Worm (Caenorhabditis elegans) whole organism, mixed stage, embryonic: ENCODE results near the gene C34F11.8.

Experiments
- ceh-83 ChIP-seq: fragments of 200-800 bp; sonication (Bioruptor generic); optimal IDR thresholded peaks from 2 replicates; lab custom pipeline; 2018; ENCODE audit warnings: mild to moderate bottlenecking, missing genetic modification characterization, missing compliant biosample characterization
- ces-1 ChIP-seq: fragments of 150-350 bp; optimal IDR thresholded peaks from 2 replicates; lab custom pipeline; 2014; ENCODE audit warnings: missing biosample characterization, missing genetic modification reagents, missing genetic modification characterization
- hlh-1 ChIP-seq: fragments of 150-350 bp; optimal IDR thresholded peaks from 2 replicates; lab custom pipeline; 2014; ENCODE audit warnings: missing biosample characterization, missing genetic modification reagents, missing genetic modification characterization
- lsy-2 ChIP-seq: fragments of 150-350 bp; optimal IDR thresholded peaks from 2 replicates; lab custom pipeline; 2014; ENCODE audit warnings: missing biosample characterization, missing genetic modification characterization
- nhr-28 ChIP-seq: fragments of 150-350 bp; optimal IDR thresholded peaks from 2 replicates; lab custom pipeline; 2014; ENCODE audit warnings: missing biosample characterization, missing genetic modification characterization
- snpc-4 ChIP-seq: fragments of 150-350 bp; optimal IDR thresholded peaks from 2 replicates; lab custom pipeline; 2014; ENCODE audit warnings: missing biosample characterization, missing genetic modification characterization
- unc-39 ChIP-seq: fragments of 150-350 bp; optimal IDR thresholded peaks from 2 replicates; lab custom pipeline; 2014; ENCODE audit warnings: missing biosample characterization, missing genetic modification characterization
- ztf-11 ChIP-seq: fragments of 150-350 bp; optimal IDR thresholded peaks from 2 replicates; lab custom pipeline; 2014; ENCODE audit warnings: missing biosample characterization, missing genetic modification characterization

ce11 chrII:5226309-5226708 lies 15.5 kb upstream of the C34F11.8 start:
- TF ChIP-seq nhr-28 (tag; lab: Kevin White, UChicago) = no peak
- TF ChIP-seq lsy-2 (tag; lab: Kevin White, UChicago) = no peak
- no peak for TF ChIP-seq snpc-4 (tag; lab: Kevin White, UChicago)
- peak; percentile 34 for TF ChIP-seq ces-1 (GFP tag; lab: Kevin White, UChicago)
- TF ChIP-seq unc-39 = no peak
- TF ChIP-seq ceh-83 = no peak
- TF ChIP-seq ztf-11 = no peak
- TF ChIP-seq hlh-1 (tag; lab: Kevin White, UChicago) = peak; percentile 59
